Fruit fly (Drosophila melanogaster) whole organism, embryonic: Measurements from ENCODE around the gene ihog.

Experiments
- Aef1 ChIP-seq: fragments of 200-800 bp; sonication (Bioruptor generic); IDR thresholded peaks from 3 replicates; pipeline ENCODE4 v1.3.6; 2022; ENCODE audit warnings: missing biosample characterization, missing genetic modification characterization
- BEAF-32 ChIP-seq: fragments of 200-800 bp; sonication (Bioruptor generic); optimal IDR thresholded peaks from 3 replicates; lab custom pipeline; 2017; ENCODE audit warnings: missing biosample characterization, missing genetic modification characterization, mild to moderate bottlenecking, moderate library complexity, missing genetic modification reagents
- CG13296 ChIP-seq: fragments of 200-800 bp; sonication (Bioruptor generic); optimal IDR thresholded peaks from 3 replicates; lab custom pipeline; 2018; ENCODE audit warnings: missing biosample characterization, mild to moderate bottlenecking, missing genetic modification characterization
- CG13894 ChIP-seq: fragments of 200-800 bp; sonication (Bioruptor generic); optimal IDR thresholded peaks from 3 replicates; lab custom pipeline; 2018; ENCODE audit warnings: missing biosample characterization, mild to moderate bottlenecking, missing genetic modification characterization, moderate library complexity
- CG14441 ChIP-seq: fragments of 200-800 bp; sonication (Bioruptor generic); IDR thresholded peaks from 2 replicates; pipeline ENCODE4 v1.3.6; 2022; ENCODE audit warnings: missing biosample characterization, missing genetic modification characterization
- CG16813 ChIP-seq: fragments of 200-800 bp; sonication (Bioruptor generic); IDR thresholded peaks from 3 replicates; pipeline ENCODE4 v1.3.6; 2022; ENCODE audit warnings: missing biosample characterization, missing genetic modification characterization; ENCODE audit not compliant: partially characterized antibody
- CG17186 ChIP-seq: fragments of 200-800 bp; sonication (Bioruptor generic); optimal IDR thresholded peaks from 3 replicates; lab custom pipeline; 2017; ENCODE audit warnings: missing biosample characterization, missing genetic modification reagents, missing genetic modification characterization
- CG17359 ChIP-seq: fragments of 200-800 bp; sonication (Bioruptor generic); optimal IDR thresholded peaks from 3 replicates; lab custom pipeline; 2018; ENCODE audit warnings: missing biosample characterization, mild to moderate bottlenecking, missing genetic modification characterization, moderate library complexity
- CG1792 ChIP-seq: fragments of 200-800 bp; sonication (Bioruptor generic); optimal IDR thresholded peaks from 2 replicates; lab custom pipeline; 2016; ENCODE audit warnings: missing biosample characterization, missing genetic modification characterization
- CG18476 ChIP-seq: fragments of 200-800 bp; sonication (Bioruptor generic); optimal IDR thresholded peaks from 2 replicates; lab custom pipeline; 2016; ENCODE audit warnings: missing biosample characterization, mild to moderate bottlenecking, missing genetic modification characterization
- CG2199 ChIP-seq: fragments of 200-800 bp; sonication (Bioruptor generic); IDR thresholded peaks from 3 replicates; pipeline ENCODE4 v1.3.6; 2022; ENCODE audit warnings: missing biosample characterization, missing genetic modification characterization
- CG30403 ChIP-seq: fragments of 200-800 bp; sonication (Bioruptor generic); optimal IDR thresholded peaks from 3 replicates; lab custom pipeline; 2016; ENCODE audit warnings: missing biosample characterization, missing genetic modification characterization
- CG3726 ChIP-seq: fragments of 200-800 bp; sonication (Bioruptor generic); IDR thresholded peaks from 3 replicates; pipeline ENCODE4, ENCODE4 v1.3.6; 2022; ENCODE audit warnings: missing biosample characterization, missing genetic modification characterization
- CG4707 ChIP-seq: fragments of 200-800 bp; sonication (Bioruptor generic); optimal IDR thresholded peaks from 2 replicates; lab custom pipeline; 2018; ENCODE audit warnings: missing biosample characterization, mild to moderate bottlenecking, missing genetic modification characterization, moderate library complexity
- CG5180 ChIP-seq: fragments of 200-800 bp; sonication (Bioruptor generic); optimal IDR thresholded peaks from 3 replicates; lab custom pipeline; 2017; ENCODE audit warnings: missing biosample characterization, missing genetic modification characterization, mild to moderate bottlenecking, moderate library complexity, missing genetic modification reagents
- CG6175 ChIP-seq: fragments of 200-800 bp; sonication (Bioruptor generic); IDR thresholded peaks from 3 replicates; pipeline ENCODE4 v1.3.6; 2022; ENCODE audit warnings: missing biosample characterization, missing genetic modification characterization
- CG6689 ChIP-seq: fragments of 200-800 bp; sonication (Bioruptor generic); IDR thresholded peaks from 2 replicates; pipeline ENCODE4 v1.3.6; 2022; ENCODE audit warnings: missing biosample characterization, missing genetic modification characterization
- CG6765 ChIP-seq: fragments of 200-800 bp; sonication (Bioruptor generic); optimal IDR thresholded peaks from 3 replicates; lab custom pipeline; 2017; ENCODE audit warnings: missing biosample characterization, mild to moderate bottlenecking, missing genetic modification characterization
- CG7839 ChIP-seq: fragments of 200-800 bp; sonication (Bioruptor generic); optimal IDR thresholded peaks from 3 replicates; lab custom pipeline; 2018; ENCODE audit warnings: missing biosample characterization, mild to moderate bottlenecking, missing genetic modification characterization, moderate library complexity
- CG8281 ChIP-seq: fragments of 200-800 bp; sonication (Bioruptor generic); optimal IDR thresholded peaks from 2 replicates; lab custom pipeline; 2018; ENCODE audit warnings: missing biosample characterization, mild to moderate bottlenecking, missing genetic modification characterization, moderate library complexity
- CG8924 ChIP-seq: fragments of 200-800 bp; optimal IDR thresholded peaks from 3 replicates; lab custom pipeline; 2019; ENCODE audit warnings: missing biosample characterization, mild to moderate bottlenecking, missing genetic modification characterization, moderate library complexity
- CG9876 ChIP-seq: fragments of 200-800 bp; sonication (Bioruptor generic); optimal IDR thresholded peaks from 2 replicates; lab custom pipeline; 2016; ENCODE audit warnings: missing biosample characterization, missing genetic modification characterization
- Ets65A ChIP-seq: fragments of 200-800 bp; sonication (Bioruptor generic); peaks from one replicate; lab custom pipeline; 2016; ENCODE audit warnings: missing biosample characterization, missing genetic modification characterization
- H2.0 ChIP-seq: fragments of 200-800 bp; sonication (Bioruptor generic); IDR thresholded peaks from 2 replicates; pipeline ENCODE4 v1.3.6; 2022; ENCODE audit warnings: missing biosample characterization, missing genetic modification characterization
- HLH54F ChIP-seq: fragments of 200-800 bp; sonication (Bioruptor generic); optimal IDR thresholded peaks from 3 replicates; lab custom pipeline; 2016; ENCODE audit warnings: missing biosample characterization, missing genetic modification characterization
- HmgZ ChIP-seq: fragments of 200-800 bp; sonication (Bioruptor generic); optimal IDR thresholded peaks from 2 replicates; lab custom pipeline; 2018; ENCODE audit warnings: missing biosample characterization, mild to moderate bottlenecking, missing genetic modification characterization
- Hmr ChIP-seq: fragments of 200-800 bp; sonication (Bioruptor generic); optimal IDR thresholded peaks from 3 replicates; lab custom pipeline; 2017; ENCODE audit warnings: mild to moderate bottlenecking, missing biosample characterization, missing genetic modification reagents, missing genetic modification characterization
- Hmx ChIP-seq: fragments of 200-800 bp; sonication (Bioruptor generic); optimal IDR thresholded peaks from 2 replicates; lab custom pipeline; 2016; ENCODE audit warnings: missing biosample characterization, missing genetic modification characterization
- Hr3 ChIP-seq: fragments of 200-800 bp; sonication (Bioruptor generic); optimal IDR thresholded peaks from 3 replicates; lab custom pipeline; 2016; ENCODE audit warnings: missing biosample characterization, missing genetic modification characterization
- Hsf ChIP-seq: fragments of 200-800 bp; sonication (Bioruptor generic); optimal IDR thresholded peaks from 3 replicates; lab custom pipeline; 2016; ENCODE audit warnings: missing biosample characterization, missing genetic modification characterization
- MBD-R2 ChIP-seq: fragments of 200-800 bp; sonication (Bioruptor generic); IDR thresholded peaks from 2 replicates; pipeline ENCODE4 v1.3.6; 2022; ENCODE audit warnings: missing biosample characterization, missing genetic modification characterization
- Myb ChIP-seq: fragments of 200-800 bp; sonication (Bioruptor generic); optimal IDR thresholded peaks from 2 replicates; lab custom pipeline; 2016; ENCODE audit warnings: missing biosample characterization, missing genetic modification characterization
- YL-1 ChIP-seq: fragments of 200-800 bp; sonication (Bioruptor generic); optimal IDR thresholded peaks from 3 replicates; lab custom pipeline; 2017; ENCODE audit warnings: missing biosample characterization, mild to moderate bottlenecking, missing genetic modification characterization
- ase ChIP-seq: fragments of 200-800 bp; sonication (Bioruptor generic); IDR thresholded peaks from 3 replicates; pipeline ENCODE4 v1.3.6; 2022; ENCODE audit warnings: missing biosample characterization, missing genetic modification characterization
- ash1 ChIP-seq: fragments of 200-800 bp; sonication (Bioruptor generic); optimal IDR thresholded peaks from 2 replicates; lab custom pipeline; 2018; ENCODE audit warnings: missing biosample characterization, mild to moderate bottlenecking, missing genetic modification characterization
- ato ChIP-seq: fragments of 200-800 bp; sonication (Bioruptor generic); IDR thresholded peaks from 2 replicates; pipeline ENCODE4 v1.3.6; 2022; ENCODE audit warnings: missing biosample characterization, missing genetic modification characterization; ENCODE audit not compliant: partially characterized antibody
- btn ChIP-seq: fragments of 200-800 bp; sonication (Bioruptor generic); optimal IDR thresholded peaks from 2 replicates; lab custom pipeline; 2016; ENCODE audit warnings: missing biosample characterization, missing genetic modification characterization
- cas ChIP-seq: fragments of 200-800 bp; sonication (Bioruptor generic); IDR thresholded peaks from 2 replicates; pipeline ENCODE4 v1.3.6; 2022; ENCODE audit warnings: missing biosample characterization, missing genetic modification characterization
- fu2 ChIP-seq: fragments of 200-800 bp; sonication (Bioruptor generic); optimal IDR thresholded peaks from 2 replicates; lab custom pipeline; 2016; ENCODE audit warnings: missing biosample characterization, missing genetic modification characterization
- gce ChIP-seq: fragments of 200-800 bp; sonication (Bioruptor generic); IDR thresholded peaks from 3 replicates; pipeline ENCODE4 v1.3.6; 2022; ENCODE audit warnings: missing biosample characterization, missing genetic modification characterization
- hb ChIP-seq: fragments of 200-800 bp; sonication (Bioruptor generic); IDR thresholded peaks from 3 replicates; pipeline ENCODE4 v1.3.6; 2022; ENCODE audit warnings: missing biosample characterization, missing genetic modification characterization; ENCODE audit not compliant: partially characterized antibody
- jumu ChIP-seq: fragments of 200-800 bp; sonication (Bioruptor generic); optimal IDR thresholded peaks from 3 replicates; lab custom pipeline; 2016; ENCODE audit warnings: missing biosample characterization, missing genetic modification characterization
- nom ChIP-seq: fragments of 200-800 bp; sonication (Bioruptor generic); optimal IDR thresholded peaks from 2 replicates; lab custom pipeline; 2017; ENCODE audit warnings: missing biosample characterization, missing genetic modification characterization, mild to moderate bottlenecking, moderate library complexity, missing genetic modification reagents
- org-1 ChIP-seq: fragments of 200-800 bp; sonication (Bioruptor generic); optimal IDR thresholded peaks from 2 replicates; lab custom pipeline; 2017; ENCODE audit warnings: missing biosample characterization, missing genetic modification characterization
- pros ChIP-seq: fragments of 200-800 bp; sonication (Bioruptor generic); optimal IDR thresholded peaks from 3 replicates; lab custom pipeline; 2019; ENCODE audit warnings: missing biosample characterization, mild to moderate bottlenecking, missing genetic modification characterization, moderate library complexity
- scrt ChIP-seq: fragments of 200-800 bp; sonication (Bioruptor generic); optimal IDR thresholded peaks from 2 replicates; lab custom pipeline; 2018; ENCODE audit warnings: missing biosample characterization, mild to moderate bottlenecking, missing genetic modification characterization, moderate library complexity
- stc ChIP-seq: fragments of 200-800 bp; sonication (Bioruptor generic); IDR thresholded peaks from 2 replicates; pipeline ENCODE4 v1.3.6; 2022; ENCODE audit warnings: missing biosample characterization, missing genetic modification characterization
- tap ChIP-seq: fragments of 200-800 bp; optimal IDR thresholded peaks from 3 replicates; lab custom pipeline; 2019; ENCODE audit warnings: missing biosample characterization, mild to moderate bottlenecking, missing genetic modification characterization, moderate library complexity
- toy ChIP-seq: fragments of 200-800 bp; sonication (Bioruptor generic); IDR thresholded peaks from 2 replicates; pipeline ENCODE4 v1.3.6; 2022; ENCODE audit warnings: missing biosample characterization, missing genetic modification characterization
- wek ChIP-seq: fragments of 200-800 bp; sonication (Bioruptor generic); optimal IDR thresholded peaks from 3 replicates; lab custom pipeline; 2018; ENCODE audit warnings: missing biosample characterization, mild to moderate bottlenecking, missing genetic modification characterization, moderate library complexity
- zf30C ChIP-seq: fragments of 200-800 bp; sonication (Bioruptor generic); optimal IDR thresholded peaks from 3 replicates; lab custom pipeline; 2018; ENCODE audit warnings: missing biosample characterization, mild to moderate bottlenecking, missing genetic modification characterization

ihog gene

DNA sequence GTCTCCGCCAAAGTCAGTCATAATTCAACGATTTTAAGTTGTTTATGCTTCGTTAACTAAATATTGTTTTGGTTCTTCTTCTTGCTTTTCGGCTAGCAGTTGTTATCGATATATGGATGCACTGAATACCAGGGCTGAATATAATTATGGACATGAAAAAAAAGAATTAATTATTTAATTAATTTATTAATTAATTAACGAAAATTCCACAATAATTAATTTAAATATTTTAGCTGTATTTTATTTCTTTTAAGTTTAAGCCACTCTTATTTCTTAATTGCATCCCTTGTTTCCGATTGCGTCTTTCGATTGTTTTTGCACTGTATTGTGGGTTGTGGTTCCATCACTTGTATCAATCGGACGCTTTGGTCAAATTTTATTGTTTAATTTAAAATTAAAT lies 1.5 kb upstream of the ihog start, which contains the start of the genes Gas41 and SA1 (continued):
- TF ChIP-seq Ets65A, result peak; percentile 63
- peak; percentile 70 for TF ChIP-seq jumu
- no peak for TF ChIP-seq CG5180
- TF ChIP-seq scrt (GFP tag; lab: Kevin White, UChicago), result peak; percentile 65
- no peak for TF ChIP-seq wek
- TF ChIP-seq CG3726 (GFP tag; lab: Robert Waterston, UW), result peak; percentile 47; the same call in 1 of the 3 replicates
- TF ChIP-seq ash1 (GFP tag; lab: Kevin White, UChicago), result no peak
- peak; percentile 28 for TF ChIP-seq HLH54F (GFP tag; lab: Kevin White, UChicago)
- peak; percentile 38; the same call in 1 of the 3 replicates for TF ChIP-seq CG6175 (GFP tag; lab: Robert Waterston, UW)
- TF ChIP-seq Hmx (GFP tag; lab: Kevin White, UChicago), result no peak
- TF ChIP-seq tap (tag; lab: Kevin White, UChicago), result no peak
- no peak for TF ChIP-seq org-1
- peak; percentile 73 for TF ChIP-seq CG8281 (tag; lab: Kevin White, UChicago)
- TF ChIP-seq pros (GFP tag; lab: Kevin White, UChicago), result no peak
- peak; percentile 44 for TF ChIP-seq nom (GFP tag; lab: Kevin White, UChicago)
- TF ChIP-seq CG8924, result peak; percentile 87
- TF ChIP-seq CG4707 (GFP tag; lab: Kevin White, UChicago), result peak; percentile 52
- TF ChIP-seq CG13894, result peak; percentile 91
- TF ChIP-seq Aef1 (GFP tag; lab: Robert Waterston, UW), result no peak
- no peak for TF ChIP-seq btn (GFP tag; lab: Kevin White, UChicago)
- TF ChIP-seq CG6689 (GFP tag; lab: Robert Waterston, UW), result peak; percentile 93
- TF ChIP-seq stc (GFP tag; lab: Robert Waterston, UW), result peak; percentile 85
- TF ChIP-seq YL-1 (GFP tag; lab: Kevin White, UChicago), result peak; percentile 69
- TF ChIP-seq CG9876 (GFP tag; lab: Kevin White, UChicago), result no peak
- TF ChIP-seq CG2199, result peak; percentile 69; the same call in 2 of the 3 replicates
- no peak for TF ChIP-seq zf30C (GFP tag; lab: Kevin White, UChicago)
- TF ChIP-seq CG30403, result peak; percentile 95
- no peak for TF ChIP-seq CG1792 (GFP tag; lab: Kevin White, UChicago)
- TF ChIP-seq gce (GFP tag; lab: Robert Waterston, UW), result peak; percentile 67; the same call in 1 of the 3 replicates
- TF ChIP-seq CG18476 (GFP tag; lab: Kevin White, UChicago), result no peak
- TF ChIP-seq Hr3 (GFP tag; lab: Kevin White, UChicago), result peak; percentile 94
- peak; percentile 78 for TF ChIP-seq MBD-R2
- peak; percentile 84 for TF ChIP-seq HmgZ
- peak; percentile 92 for TF ChIP-seq Hmr (GFP tag; lab: Kevin White, UChicago)
- TF ChIP-seq ase (GFP tag; lab: Robert Waterston, UW), result peak; percentile 81; the same call in 2 of the 3 replicates
- TF ChIP-seq CG14441 (GFP tag; lab: Robert Waterston, UW), result peak; percentile 91
- TF ChIP-seq ato (GFP tag; lab: Robert Waterston, UW), result peak; percentile 57; the same call in 1 of the 2 replicates
- peak; percentile 88 for TF ChIP-seq BEAF-32
- TF ChIP-seq fu2, result peak; percentile 48
- no peak for TF ChIP-seq cas (GFP tag; lab: Robert Waterston, UW)
- TF ChIP-seq CG6765 (GFP tag; lab: Kevin White, UChicago), result peak; percentile 76
- TF ChIP-seq CG13296 (GFP tag; lab: Kevin White, UChicago), result peak; percentile 88
- peak; percentile 69 for TF ChIP-seq hb (GFP tag; lab: Robert Waterston, UW)
- no peak for TF ChIP-seq Hsf (GFP tag; lab: Kevin White, UChicago)
- TF ChIP-seq CG16813 (GFP tag; lab: Robert Waterston, UW), result peak; percentile 76
- TF ChIP-seq toy (GFP tag; lab: Robert Waterston, UW), result peak; percentile 76
- no peak for TF ChIP-seq H2.0
- TF ChIP-seq CG17186 (GFP tag; lab: Kevin White, UChicago), result peak; percentile 72
- TF ChIP-seq Myb, result no peak
- TF ChIP-seq CG17359, result peak; percentile 93
- TF ChIP-seq CG7839, result no peak
